Worm (Caenorhabditis elegans) whole organism, early embryonic: ENCODE data around the gene C05B5.8.

Experiments
- B0310.2 ChIP-seq: sonication (generic microtip); optimal IDR thresholded peaks from 2 replicates; lab custom pipeline; 2016; ENCODE audit warnings: mild to moderate bottlenecking, missing genetic modification characterization, missing compliant biosample characterization
- aly-1 ChIP-seq: sonication (generic microtip); optimal IDR thresholded peaks from 2 replicates; lab custom pipeline; 2016; ENCODE audit warnings: missing genetic modification characterization, missing compliant biosample characterization
- ama-1 ChIP-seq: fragments of 150-350 bp; optimal IDR thresholded peaks from 2 replicates; lab custom pipeline; 2014
- ets-7 ChIP-seq: sonication (generic microtip); optimal IDR thresholded peaks from 2 replicates; lab custom pipeline; 2016; ENCODE audit warnings: missing genotype, missing genetic modification characterization, missing compliant biosample characterization
- hmbx-1 ChIP-seq: sonication (generic microtip); optimal IDR thresholded peaks from 2 replicates; lab custom pipeline; 2016; ENCODE audit warnings: mild to moderate bottlenecking, missing genetic modification characterization, missing compliant biosample characterization
- hnd-1 ChIP-seq: sonication (generic microtip); optimal IDR thresholded peaks from 2 replicates; lab custom pipeline; 2016; ENCODE audit warnings: missing genetic modification characterization, missing compliant biosample characterization
- sea-1 ChIP-seq: fragments of 200-800 bp; sonication (Bioruptor generic); conservative IDR thresholded peaks from 2 replicates; pipeline ENCODE4 v1.3.6; 2022; ENCODE audit warnings: missing genetic modification characterization, missing compliant biosample characterization
- tbx-37 ChIP-seq: fragments of 200-800 bp; sonication (Bioruptor generic); conservative IDR thresholded peaks from 2 replicates; pipeline ENCODE4 v1.3.6; 2022; ENCODE audit warnings: missing genetic modification reagents, missing genetic modification characterization, missing compliant biosample characterization
- tra-4 ChIP-seq: sonication (generic microtip); optimal IDR thresholded peaks from 2 replicates; lab custom pipeline; 2017; ENCODE audit warnings: missing genetic modification characterization, missing compliant biosample characterization

DNA sequence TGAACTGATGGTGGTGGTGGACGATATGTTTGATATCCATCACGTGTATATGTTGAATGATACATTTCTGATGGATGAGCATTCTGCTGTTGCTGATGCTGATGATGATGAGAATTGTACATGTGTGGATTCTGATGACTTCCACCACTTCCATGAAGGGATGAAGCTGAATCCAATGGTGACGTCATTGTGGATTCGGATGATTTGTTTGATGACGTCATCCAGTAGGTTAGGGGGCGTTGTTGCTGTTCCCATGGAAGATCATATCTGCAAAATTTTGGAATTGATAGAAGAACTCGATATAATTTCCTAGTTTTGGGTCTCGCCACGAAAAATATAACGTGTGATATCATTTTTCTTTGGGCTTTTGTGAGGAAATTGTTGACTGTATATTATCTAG lies 43.1 kb downstream of the C05B5.8 start:
- TF ChIP-seq hmbx-1 (tag; lab: Kevin White, UChicago): no peak
- no peak for TF ChIP-seq tbx-37 (GFP tag; lab: Robert Waterston, UW)
- no peak for TF ChIP-seq aly-1 (tag; lab: Kevin White, UChicago)
- TF ChIP-seq ama-1 (lab: Kevin White, UChicago): no peak
- TF ChIP-seq hnd-1 (tag; lab: Kevin White, UChicago): no peak
- TF ChIP-seq tra-4: no peak
- no peak for TF ChIP-seq B0310.2 (tag; lab: Kevin White, UChicago)
- no peak for TF ChIP-seq sea-1 (GFP tag; lab: Robert Waterston, UW)
- TF ChIP-seq ets-7 (tag; lab: Kevin White, UChicago): no peak
